Worm (Caenorhabditis elegans) whole organism, young adult: ENCODE measurements around the gene F37C12.10.

Source experiments
- B0261.1 ChIP-seq: sonication (generic microtip); optimal IDR thresholded peaks from 2 replicates; lab custom pipeline; 2016; ENCODE audit warnings: mild to moderate bottlenecking, missing genetic modification characterization, moderate library complexity, missing compliant biosample characterization
- B0336.3 ChIP-seq: fragments of 200-800 bp; sonication (Bioruptor generic); IDR thresholded peaks from 2 replicates; pipeline ENCODE4 v1.3.6; 2022; ENCODE audit warnings: missing genetic modification characterization, missing compliant biosample characterization
- F22D6.2 ChIP-seq: sonication (generic microtip); optimal IDR thresholded peaks from 2 replicates; lab custom pipeline; 2016; ENCODE audit warnings: mild to moderate bottlenecking, missing genetic modification characterization, missing compliant biosample characterization
- F23B12.7 ChIP-seq: sonication (generic microtip); optimal IDR thresholded peaks from 2 replicates; lab custom pipeline; 2017; ENCODE audit warnings: missing genetic modification characterization, mild to moderate bottlenecking, missing compliant biosample characterization, antibody characterized with exemption, moderate library complexity; ENCODE audit not compliant: insufficient read depth
- F52B5.7 ChIP-seq: sonication (generic microtip); optimal IDR thresholded peaks from 2 replicates; lab custom pipeline; 2016; ENCODE audit warnings: mild to moderate bottlenecking, missing genetic modification characterization, missing compliant biosample characterization
- F55B11.4 ChIP-seq: sonication (generic microtip); optimal IDR thresholded peaks from 2 replicates; lab custom pipeline; 2016; ENCODE audit warnings: missing compliant biosample characterization, missing genetic modification characterization, borderline replicate concordance; ENCODE audit not compliant: insufficient read depth
- F57A8.1 ChIP-seq: fragments of 200-800 bp; sonication (Bioruptor generic); optimal IDR thresholded peaks from 2 replicates; lab custom pipeline; 2018; ENCODE audit warnings: mild to moderate bottlenecking, missing genetic modification characterization, moderate library complexity, missing compliant biosample characterization
- T26A5.8 ChIP-seq: sonication (generic microtip); optimal IDR thresholded peaks from 2 replicates; lab custom pipeline; 2016; ENCODE audit warnings: missing genetic modification characterization, missing compliant biosample characterization
- Y53F4B.3 ChIP-seq: fragments of 200-800 bp; sonication (Bioruptor generic); IDR thresholded peaks from 2 replicates; pipeline ENCODE4 v1.3.6; 2022; ENCODE audit warnings: missing genetic modification reagents, missing genetic modification characterization, missing compliant biosample characterization
- Y53G8AR.9 ChIP-seq: fragments of 200-800 bp; sonication (Bioruptor generic); conservative IDR thresholded peaks from 2 replicates; pipeline ENCODE4 v1.3.6; 2022; ENCODE audit warnings: missing genetic modification reagents, missing genetic modification characterization, missing compliant biosample characterization
- Y56A3A.18 ChIP-seq: fragments of 200-800 bp; sonication (Bioruptor generic); IDR thresholded peaks from 2 replicates; pipeline ENCODE4 v1.3.6; 2022; ENCODE audit warnings: missing genetic modification reagents, missing genetic modification characterization, missing compliant biosample characterization
- Y67H2A.10 ChIP-seq: fragments of 200-800 bp; sonication (Bioruptor generic); conservative IDR thresholded peaks from 2 replicates; pipeline ENCODE4 v1.3.6; 2022; ENCODE audit warnings: missing genetic modification reagents, missing genetic modification characterization, missing compliant biosample characterization
- ama-1 ChIP-seq, 3 experiments: fragments of 150-350 bp in 1 of 3; sonication (generic microtip) in 2 of 3; optimal IDR thresholded peaks; 2 replicates each; lab custom pipeline; 2014 to 2018; ENCODE audit warnings: missing biosample characterization in 2 of 3, missing genetic modification characterization in 2 of 3, missing genetic modification reagents in 2 of 3
- aptf-2 ChIP-seq: fragments of 200-800 bp; sonication (Bioruptor generic); conservative IDR thresholded peaks from 2 replicates; pipeline ENCODE4 v1.3.6; 2022; ENCODE audit warnings: missing genetic modification reagents, missing genetic modification characterization, missing compliant biosample characterization
- aptf-3 ChIP-seq: fragments of 200-800 bp; sonication (Bioruptor generic); IDR thresholded peaks from 2 replicates; pipeline ENCODE4 v1.3.6; 2022; ENCODE audit warnings: missing genetic modification characterization, missing compliant biosample characterization
- attf-5 ChIP-seq: fragments of 200-800 bp; sonication (Bioruptor generic); optimal IDR thresholded peaks from 2 replicates; lab custom pipeline; 2018; ENCODE audit warnings: mild to moderate bottlenecking, missing genetic modification characterization, missing compliant biosample characterization
- attf-6 ChIP-seq: fragments of 200-800 bp; sonication (Bioruptor generic); IDR thresholded peaks from 2 replicates; pipeline ENCODE4 v1.3.6; 2022; ENCODE audit warnings: missing genetic modification reagents, missing genetic modification characterization, missing compliant biosample characterization
- bed-1 ChIP-seq: fragments of 200-800 bp; sonication (Bioruptor generic); IDR thresholded peaks from 2 replicates; pipeline ENCODE4 v1.3.6; 2022; ENCODE audit warnings: missing genetic modification reagents, missing genetic modification characterization, missing compliant biosample characterization
- ccch-3 ChIP-seq: fragments of 200-800 bp; sonication (Bioruptor generic); optimal IDR thresholded peaks from 2 replicates; lab custom pipeline; 2018; ENCODE audit warnings: mild to moderate bottlenecking, missing genetic modification characterization, missing compliant biosample characterization
- cebp-1 ChIP-seq, 2 experiments: fragments of 200-800 bp in 1 of 2; sonication (Bioruptor generic) in 1 of 2; sonication (generic microtip) in 1 of 2; IDR thresholded peaks in 1 of 2; optimal IDR thresholded peaks in 1 of 2; 2 replicates each; pipeline versions ENCODE4 v1.3.6 to Lab custom; 2017 to 2022; ENCODE audit warnings: missing compliant biosample characterization in 2 of 2, missing genetic modification characterization in 2 of 2, mild to moderate bottlenecking in 1 of 2, missing genetic modification reagents in 1 of 2, moderate library complexity in 1 of 2
- dox-1 ChIP-seq: fragments of 200-800 bp; sonication (Bioruptor generic); IDR thresholded peaks from 2 replicates; pipeline ENCODE4 v1.3.6; 2022; ENCODE audit warnings: missing genetic modification reagents, missing genetic modification characterization, missing compliant biosample characterization
- dpff-1 ChIP-seq: sonication (generic microtip); optimal IDR thresholded peaks from 2 replicates; lab custom pipeline; 2017; ENCODE audit warnings: mild to moderate bottlenecking, missing genetic modification characterization, missing compliant biosample characterization
- dpl-1 ChIP-seq: fragments of 150-350 bp; optimal IDR thresholded peaks from 2 replicates; lab custom pipeline; 2014; ENCODE audit warnings: missing biosample characterization, missing genetic modification reagents, missing genetic modification characterization
- ekl-4 ChIP-seq: fragments of 200-800 bp; sonication (Bioruptor generic); IDR thresholded peaks from 2 replicates; pipeline ENCODE4 v1.3.6; 2022; ENCODE audit warnings: missing genetic modification reagents, missing genetic modification characterization, missing compliant biosample characterization
- hmg-1.2 ChIP-seq: fragments of 200-800 bp; sonication (Bioruptor generic); IDR thresholded peaks from 2 replicates; pipeline ENCODE4 v1.3.6; 2022; ENCODE audit warnings: missing genetic modification reagents, missing genetic modification characterization, missing compliant biosample characterization
- hmg-20 ChIP-seq: fragments of 200-800 bp; sonication (Bioruptor generic); IDR thresholded peaks from 2 replicates; pipeline ENCODE4 v1.3.6; 2022; ENCODE audit warnings: missing genetic modification reagents, missing genetic modification characterization, missing compliant biosample characterization
- lag-1 ChIP-seq: fragments of 200-800 bp; sonication (Bioruptor generic); IDR thresholded peaks from 2 replicates; pipeline ENCODE4 v1.3.6; 2022; ENCODE audit warnings: missing genetic modification reagents, missing genetic modification characterization, missing compliant biosample characterization
- lin-26 ChIP-seq: fragments of 200-800 bp; sonication (Bioruptor generic); IDR thresholded peaks from 2 replicates; pipeline ENCODE4 v1.3.6; 2022; ENCODE audit warnings: missing genetic modification reagents, missing genetic modification characterization, missing compliant biosample characterization
- lin-54 ChIP-seq: fragments of 200-800 bp; sonication (Bioruptor generic); optimal IDR thresholded peaks from 2 replicates; lab custom pipeline; 2018; ENCODE audit warnings: mild to moderate bottlenecking, missing genetic modification characterization, missing compliant biosample characterization
- lsl-1 ChIP-seq: fragments of 200-800 bp; sonication (Bioruptor generic); optimal IDR thresholded peaks from 2 replicates; lab custom pipeline; 2018; ENCODE audit warnings: mild to moderate bottlenecking, missing genetic modification characterization, moderate library complexity, missing compliant biosample characterization
- madf-3 ChIP-seq: fragments of 200-800 bp; sonication (Bioruptor generic); IDR thresholded peaks from 2 replicates; pipeline ENCODE4 v1.3.6; 2022; ENCODE audit warnings: missing genetic modification reagents, missing genetic modification characterization, missing compliant biosample characterization
- madf-6 ChIP-seq: fragments of 200-800 bp; sonication (Bioruptor generic); IDR thresholded peaks from 2 replicates; pipeline ENCODE4 v1.3.6; 2022; ENCODE audit warnings: missing genetic modification reagents, missing genetic modification characterization, missing compliant biosample characterization
- madf-8 ChIP-seq: fragments of 200-800 bp; sonication (Bioruptor generic); conservative IDR thresholded peaks from 2 replicates; pipeline ENCODE4 v1.3.6; 2022; ENCODE audit warnings: missing genetic modification reagents, missing genetic modification characterization, missing compliant biosample characterization
- mcd-1 ChIP-seq: fragments of 200-800 bp; sonication (Bioruptor generic); IDR thresholded peaks from 2 replicates; pipeline ENCODE4 v1.3.6; 2022; ENCODE audit warnings: missing genetic modification reagents, missing genetic modification characterization, missing compliant biosample characterization
- nhr-120 ChIP-seq: fragments of 200-800 bp; sonication (Bioruptor generic); IDR thresholded peaks from 2 replicates; pipeline ENCODE4 v1.3.6; 2022; ENCODE audit warnings: missing genetic modification characterization, missing compliant biosample characterization
- pbrm-1 ChIP-seq: fragments of 200-800 bp; sonication (Bioruptor generic); IDR thresholded peaks from 2 replicates; pipeline ENCODE4 v1.3.6; 2022; ENCODE audit warnings: missing genetic modification reagents, missing genetic modification characterization, missing compliant biosample characterization
- repo-1 ChIP-seq: sonication (generic microtip); optimal IDR thresholded peaks from 2 replicates; lab custom pipeline; 2017; ENCODE audit warnings: mild to moderate bottlenecking, missing genetic modification characterization, missing compliant biosample characterization
- rpc-1 ChIP-seq, 2 experiments: fragments of 150-350 bp in 1 of 2; sonication (generic microtip) in 1 of 2; optimal IDR thresholded peaks; 2 replicates each; lab custom pipeline; 2014 to 2018; ENCODE audit warnings: missing biosample characterization in 1 of 2, missing genetic modification characterization in 1 of 2, missing genetic modification reagents in 1 of 2, missing genotype in 1 of 2
- sdz-38 ChIP-seq: sonication (generic microtip); optimal IDR thresholded peaks from 2 replicates; lab custom pipeline; 2016; ENCODE audit warnings: missing genotype, missing genetic modification characterization, missing compliant biosample characterization
- snpc-3.4 ChIP-seq: sonication (generic microtip); optimal IDR thresholded peaks from 2 replicates; lab custom pipeline; 2017; ENCODE audit warnings: missing genetic modification characterization, mild to moderate bottlenecking, missing compliant biosample characterization, antibody characterized with exemption, moderate library complexity, missing genotype, missing genetic modification reagents
- somi-1 ChIP-seq: fragments of 200-800 bp; sonication (Bioruptor generic); optimal IDR thresholded peaks from 2 replicates; lab custom pipeline; 2018; ENCODE audit warnings: mild to moderate bottlenecking, missing genetic modification characterization, missing compliant biosample characterization
- tbp1 ChIP-seq: fragments of 200-800 bp; sonication (Bioruptor generic); optimal IDR thresholded peaks from 2 replicates; lab custom pipeline; 2018; ENCODE audit warnings: mild to moderate bottlenecking, missing genetic modification characterization, missing compliant biosample characterization
- zim-3 ChIP-seq: sonication (generic microtip); optimal IDR thresholded peaks from 2 replicates; lab custom pipeline; 2017; ENCODE audit warnings: mild to moderate bottlenecking, missing genetic modification characterization, moderate library complexity, missing compliant biosample characterization
- ztf-18 ChIP-seq: sonication (generic microtip); optimal IDR thresholded peaks from 2 replicates; lab custom pipeline; 2016; ENCODE audit warnings: missing genotype, mild to moderate bottlenecking, missing genetic modification characterization, missing compliant biosample characterization
- ztf-22 ChIP-seq: fragments of 200-800 bp; sonication (Bioruptor generic); optimal IDR thresholded peaks from 2 replicates; lab custom pipeline; 2018; ENCODE audit warnings: mild to moderate bottlenecking, missing genetic modification characterization, moderate library complexity, missing compliant biosample characterization
- ztf-26 ChIP-seq: sonication (generic microtip); optimal IDR thresholded peaks from 2 replicates; lab custom pipeline; 2017; ENCODE audit warnings: missing genetic modification characterization, missing compliant biosample characterization

The F37C12.10 gene

ce11 chrIII:7181822-7182221, 6.4 kb downstream of the F37C12.10 start, which contains the start of gene epg-4 (continued):
- TF ChIP-seq pbrm-1 = peak; percentile 43; the same call in 1 of the 2 replicates
- TF ChIP-seq F57A8.1 = no peak
- TF ChIP-seq tbp1 (GFP tag; lab: Kevin White, UChicago) = peak; percentile 53
- TF ChIP-seq zim-3 (tag; lab: Kevin White, UChicago) = peak; percentile 30
- no peak for TF ChIP-seq B0261.1 (tag; lab: Kevin White, UChicago)
- TF ChIP-seq ztf-22 (GFP tag; lab: Kevin White, UChicago) = no peak
- no peak for TF ChIP-seq Y53F4B.3 (GFP tag; lab: Robert Waterston, UW)
- no peak for TF ChIP-seq repo-1 (tag; lab: Kevin White, UChicago)
- no peak for TF ChIP-seq sdz-38 (tag; lab: Kevin White, UChicago)
- peak; percentile 89 for TF ChIP-seq attf-5 (GFP tag; lab: Kevin White, UChicago)
- 0 out of 2 replicates have a peak, but pooled peaks have one; percentile 33 for TF ChIP-seq ekl-4 (GFP tag; lab: Robert Waterston, UW)
- TF ChIP-seq F23B12.7 (tag; lab: Kevin White, UChicago) = peak; percentile 13
- no peak for TF ChIP-seq ccch-3 (GFP tag; lab: Kevin White, UChicago)
- no peak; the same call in 1 of the 2 replicates for TF ChIP-seq Y67H2A.10 (GFP tag; lab: Robert Waterston, UW)
- TF ChIP-seq nhr-120 (GFP tag; lab: Robert Waterston, UW) = no peak
- peak; percentile 64; the same call in 1 of the 2 replicates for TF ChIP-seq lin-26 (GFP tag; lab: Robert Waterston, UW)
- TF ChIP-seq F22D6.2 = no peak
- no peak for TF ChIP-seq hmg-20 (GFP tag; lab: Robert Waterston, UW)
- TF ChIP-seq somi-1 = peak; percentile 0
- no peak for TF ChIP-seq bed-1 (GFP tag; lab: Robert Waterston, UW)
- no peak for TF ChIP-seq aptf-2 (GFP tag; lab: Robert Waterston, UW)
- no peak for TF ChIP-seq ztf-26 (tag; lab: Kevin White, UChicago)
- no peak for TF ChIP-seq dpl-1
- no peak for TF ChIP-seq T26A5.8 (tag; lab: Kevin White, UChicago)
- TF ChIP-seq madf-8 (GFP tag; lab: Robert Waterston, UW) = peak; percentile 14; the same call in 1 of the 2 replicates
- TF ChIP-seq lag-1 (GFP tag; lab: Robert Waterston, UW) = no peak
- peak; percentile 25 for TF ChIP-seq F52B5.7 (tag; lab: Kevin White, UChicago)

ce11 chrIII:7180613-7181012, 7.6 kb downstream of the F37C12.10 start, which contains the start of gene ndab-2:
Gene ndab-2, plus strand, starts transcription at chrIII:7180752.
- TF ChIP-seq dox-1 (GFP tag; lab: Robert Waterston, UW) (0 out of 2 replicates have a peak, but pooled peaks have one; percentile 52), cebp-1 (GFP tag; IDR thresholded peaks at IDR 0.05; lab: Robert Waterston, UW) (no peak), cebp-1 (tag; optimal IDR thresholded peaks at IDR 0.05; lab: Kevin White, UChicago) (peak; percentile 49), B0336.3 (GFP tag; lab: Robert Waterston, UW) (peak; percentile 88), F55B11.4 (tag; lab: Kevin White, UChicago) (no peak), Y56A3A.18 (GFP tag; lab: Robert Waterston, UW) (peak; percentile 75), attf-6 (peak; percentile 79), ama-1 (optimal IDR thresholded peaks at IDR 0.05; lab: Kevin White, UChicago) (no peak), ama-1 (GFP tag; optimal IDR thresholded peaks at IDR 0.05; lab: Kevin White, UChicago) (peak in 1 of 2 experiments; percentile 73), madf-6 (GFP tag; lab: Robert Waterston, UW) (peak; percentile 70), lsl-1 (peak; percentile 33), repo-1 (tag; lab: Kevin White, UChicago) (peak; percentile 52), aptf-3 (GFP tag; lab: Robert Waterston, UW) (0 out of 2 replicates have a peak, but pooled peaks have one; percentile 51), hmg-1.2 (GFP tag; lab: Robert Waterston, UW) (peak; percentile 30; the same call in 1 of the 2 replicates), ccch-3 (GFP tag; lab: Kevin White, UChicago) (no peak), madf-3 (GFP tag; lab: Robert Waterston, UW) (peak; percentile 87), lin-54 (peak; percentile 65), F57A8.1 (no peak), Y53G8AR.9 (GFP tag; lab: Robert Waterston, UW) (peak; percentile 89), snpc-3.4 (tag; lab: Kevin White, UChicago) (peak; percentile 57), mcd-1 (GFP tag; lab: Robert Waterston, UW) (peak; percentile 47; the same call in 1 of the 2 replicates), pbrm-1 (peak; percentile 42; the same call in 1 of the 2 replicates), rpc-1 (optimal IDR thresholded peaks at IDR 0.05; lab: Kevin White, UChicago) (no peak), rpc-1 (tag; optimal IDR thresholded peaks at IDR 0.05; lab: Kevin White, UChicago) (no peak), ztf-18 (tag; lab: Kevin White, UChicago) (peak; percentile 13), dpff-1 (tag; lab: Kevin White, UChicago) (peak; percentile 19), lin-26 (GFP tag; lab: Robert Waterston, UW) (peak; percentile 62; the same call in 1 of the 2 replicates)
